Worm (Caenorhabditis elegans) whole organism, L2 larva: ENCODE measurements around the gene seb-3.

Source experiments
- alr-1 ChIP-seq: fragments of 150-350 bp; optimal IDR thresholded peaks from 2 replicates; lab custom pipeline; 2014; ENCODE audit warnings: missing biosample characterization, missing genetic modification characterization
- ceh-82 ChIP-seq: fragments of 150-350 bp; optimal IDR thresholded peaks from 2 replicates; lab custom pipeline; 2014; ENCODE audit warnings: missing biosample characterization, missing genetic modification characterization
- dmd-4 ChIP-seq: sonication (generic microtip); optimal IDR thresholded peaks from 2 replicates; lab custom pipeline; 2017; ENCODE audit warnings: missing biosample characterization, missing genetic modification characterization
- lin-39 ChIP-seq: fragments of 150-350 bp; optimal IDR thresholded peaks from 2 replicates; lab custom pipeline; 2014; ENCODE audit warnings: missing biosample characterization, missing genetic modification reagents, missing genetic modification characterization
- lsy-2 ChIP-seq, 2 experiments: fragments of 150-350 bp in 1 of 2; sonication (generic microtip) in 1 of 2; optimal IDR thresholded peaks; 2 replicates each; lab custom pipeline; 2014 to 2017; ENCODE audit warnings: missing biosample characterization in 2 of 2, missing genetic modification characterization in 2 of 2
- mab-5 ChIP-seq: fragments of 150-350 bp; optimal IDR thresholded peaks from 2 replicates; lab custom pipeline; 2014; ENCODE audit warnings: missing biosample characterization, missing genetic modification characterization
- nhr-237 ChIP-seq: fragments of 150-350 bp; optimal IDR thresholded peaks from 2 replicates; lab custom pipeline; 2014; ENCODE audit warnings: missing biosample characterization, missing genetic modification characterization
- skn-1 ChIP-seq: sonication (generic microtip); optimal IDR thresholded peaks from 2 replicates; lab custom pipeline; 2017; ENCODE audit warnings: missing biosample characterization, missing genetic modification characterization
- snpc-4 ChIP-seq: fragments of 150-350 bp; optimal IDR thresholded peaks from 2 replicates; lab custom pipeline; 2014; ENCODE audit warnings: missing biosample characterization, missing genetic modification characterization
- unc-39 ChIP-seq: fragments of 150-350 bp; optimal IDR thresholded peaks from 2 replicates; lab custom pipeline; 2014; ENCODE audit warnings: missing biosample characterization, missing genetic modification characterization
- ztf-1 ChIP-seq: fragments of 200-800 bp; sonication (Bioruptor generic); conservative IDR thresholded peaks from 2 replicates; pipeline ENCODE4 v1.3.6; 2022; ENCODE audit warnings: missing genetic modification characterization, missing compliant biosample characterization
- ztf-4 ChIP-seq: fragments of 150-350 bp; optimal IDR thresholded peaks from 2 replicates; lab custom pipeline; 2014; ENCODE audit warnings: missing biosample characterization, missing genetic modification characterization

- TF ChIP-seq skn-1 (tag; lab: Kevin White, UChicago) (no peak), ceh-82 (tag; lab: Kevin White, UChicago) (no peak), lsy-2 (tag; optimal IDR thresholded peaks at IDR 0.05; lab: Kevin White, UChicago) (no peak), ztf-4 (no peak), ztf-1 (GFP tag; lab: Robert Waterston, UW) (no peak), nhr-237 (no peak), alr-1 (tag; lab: Kevin White, UChicago) (no peak), lin-39 (tag; lab: Kevin White, UChicago) (no peak), unc-39 (tag; lab: Kevin White, UChicago) (no peak), mab-5 (tag; lab: Kevin White, UChicago) (no peak), dmd-4 (tag; lab: Kevin White, UChicago) (no peak), snpc-4 (tag; lab: Kevin White, UChicago) (no peak)
Measured at ce11 chrX:15042549-15042948, 16.4 kb downstream of the seb-3 start.
